Worm (Caenorhabditis elegans): ENCODE measurements around the gene dars-2.

ce11 chrV:12065859-12066258 is 17.3 kb downstream of the dars-2 start:
- TF ChIP-seq pes-1 (GFP tag; IDR thresholded peaks at IDR 0.05) (no peak), flt-1 (GFP tag; IDR thresholded peaks at IDR 0.05) (no peak)
